Fruit fly (Drosophila melanogaster) whole organism, adult: ENCODE measurements around the gene yellow-c.

Experiments
- CG11617 ChIP-seq: fragments of 200-800 bp; sonication (Bioruptor generic); optimal IDR thresholded peaks from 2 replicates; lab custom pipeline; 2017; ENCODE audit warnings: mild to moderate bottlenecking, missing biosample characterization, missing genetic modification reagents, missing genetic modification characterization
- CG1620 ChIP-seq: fragments of 200-800 bp; sonication (Bioruptor generic); optimal IDR thresholded peaks from 2 replicates; lab custom pipeline; 2016; ENCODE audit warnings: missing biosample characterization, missing genetic modification characterization
- CG7045 ChIP-seq: fragments of 200-800 bp; sonication (Bioruptor generic); optimal IDR thresholded peaks from 2 replicates; lab custom pipeline; 2017; ENCODE audit warnings: missing biosample characterization, mild to moderate bottlenecking, missing genetic modification characterization
- CG7101 ChIP-seq: fragments of 200-800 bp; sonication (Bioruptor generic); optimal IDR thresholded peaks from 2 replicates; lab custom pipeline; 2018; ENCODE audit warnings: missing biosample characterization, mild to moderate bottlenecking, missing genetic modification characterization, moderate library complexity
- Clk ChIP-seq: fragments of 200-800 bp; sonication (Bioruptor generic); optimal IDR thresholded peaks from 2 replicates; lab custom pipeline; 2017; ENCODE audit warnings: missing biosample characterization, missing genetic modification characterization
- Hr96 ChIP-seq: fragments of 200-800 bp; sonication (Bioruptor generic); optimal IDR thresholded peaks from 2 replicates; lab custom pipeline; 2016; ENCODE audit warnings: missing biosample characterization, missing genetic modification characterization
- cnc ChIP-seq, 2 experiments: fragments of >200 bp; optimal IDR thresholded peaks; 2 replicates each; lab custom pipeline; 2017

DNA sequence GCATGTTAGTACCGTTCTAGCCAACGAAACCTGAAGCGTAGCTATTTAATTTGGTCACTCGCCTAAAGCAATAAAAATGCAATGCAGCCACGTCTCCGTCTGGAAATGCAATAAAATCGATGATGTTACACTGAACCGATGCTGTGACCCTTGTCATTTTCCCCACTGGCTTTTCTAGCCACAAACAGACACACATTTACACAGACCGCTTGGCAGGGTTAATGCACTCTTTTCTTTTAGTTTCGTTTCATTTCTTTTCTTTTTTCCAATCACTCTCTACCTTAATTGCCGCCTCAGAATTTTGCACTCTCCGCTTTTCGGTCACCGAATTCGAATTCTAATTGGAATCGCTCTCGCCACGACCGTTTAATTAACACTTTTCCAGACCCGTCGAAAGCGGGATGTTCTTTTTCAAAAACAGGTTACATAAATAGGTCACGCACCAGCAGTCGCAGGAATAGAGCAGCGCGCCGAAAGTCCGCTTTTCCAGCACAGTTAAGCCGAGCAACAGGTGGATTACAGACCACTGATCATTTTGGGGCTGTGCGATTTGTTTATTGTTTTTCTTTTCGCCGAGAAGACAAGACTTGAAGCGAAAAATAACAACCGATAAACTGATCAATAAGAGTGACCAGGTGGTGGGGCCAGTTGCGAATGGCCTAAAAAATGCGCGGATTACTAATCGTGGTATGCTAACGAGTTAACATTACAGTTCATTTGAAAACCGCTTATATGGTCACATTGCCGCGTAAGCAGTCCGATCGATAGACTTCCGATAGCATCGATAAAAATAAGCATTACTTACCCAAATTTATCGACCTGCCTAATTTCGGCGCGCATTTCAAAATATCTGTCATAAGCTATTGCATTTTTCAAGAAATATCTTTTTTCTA is 22.3 kb downstream of the yellow-c start, which contains the start of gene ck:
- TF ChIP-seq cnc (optimal IDR thresholded peaks at IDR 0.05; lab: Kevin White, UChicago) (no peak), CG11617 (GFP tag; lab: Kevin White, UChicago) (no peak), Hr96 (GFP tag; lab: Kevin White, UChicago) (no peak), CG7101 (no peak), CG7045 (GFP tag; lab: Kevin White, UChicago) (no peak), CG1620 (no peak), Clk (no peak)
